Worm (Caenorhabditis elegans) whole organism, young adult: ENCODE data around the gene nhr-272.

Experiments used
- B0261.1 ChIP-seq: sonication (generic microtip); optimal IDR thresholded peaks from 2 replicates; lab custom pipeline; 2016; ENCODE audit warnings: mild to moderate bottlenecking, missing genetic modification characterization, moderate library complexity, missing compliant biosample characterization
- B0336.3 ChIP-seq: fragments of 200-800 bp; sonication (Bioruptor generic); IDR thresholded peaks from 2 replicates; pipeline ENCODE4 v1.3.6; 2022; ENCODE audit warnings: missing genetic modification characterization, missing compliant biosample characterization
- F55B11.4 ChIP-seq: sonication (generic microtip); optimal IDR thresholded peaks from 2 replicates; lab custom pipeline; 2016; ENCODE audit warnings: missing compliant biosample characterization, missing genetic modification characterization, borderline replicate concordance; ENCODE audit not compliant: insufficient read depth
- K11D2.4 ChIP-seq: fragments of 200-800 bp; sonication (Bioruptor generic); IDR thresholded peaks from 2 replicates; pipeline ENCODE4 v1.3.6; 2022; ENCODE audit warnings: missing genetic modification reagents, missing genetic modification characterization, missing compliant biosample characterization
- K12H6.12 ChIP-seq: fragments of 200-800 bp; sonication (Bioruptor generic); optimal IDR thresholded peaks from 2 replicates; lab custom pipeline; 2018; ENCODE audit warnings: mild to moderate bottlenecking, missing genetic modification characterization, missing compliant biosample characterization
- T07F8.4 ChIP-seq: sonication (generic microtip); optimal IDR thresholded peaks from 2 replicates; lab custom pipeline; 2016; ENCODE audit warnings: mild to moderate bottlenecking, missing genetic modification characterization, moderate library complexity, missing compliant biosample characterization
- T26A5.8 ChIP-seq: sonication (generic microtip); optimal IDR thresholded peaks from 2 replicates; lab custom pipeline; 2016; ENCODE audit warnings: missing genetic modification characterization, missing compliant biosample characterization
- Y95B8A.8 ChIP-seq: fragments of 200-800 bp; sonication (Bioruptor generic); IDR thresholded peaks from 2 replicates; pipeline ENCODE4 v1.3.6; 2022; ENCODE audit warnings: missing genetic modification reagents, missing genetic modification characterization, missing compliant biosample characterization
- aptf-3 ChIP-seq: fragments of 200-800 bp; sonication (Bioruptor generic); IDR thresholded peaks from 2 replicates; pipeline ENCODE4 v1.3.6; 2022; ENCODE audit warnings: missing genetic modification characterization, missing compliant biosample characterization
- attf-5 ChIP-seq: fragments of 200-800 bp; sonication (Bioruptor generic); optimal IDR thresholded peaks from 2 replicates; lab custom pipeline; 2018; ENCODE audit warnings: mild to moderate bottlenecking, missing genetic modification characterization, missing compliant biosample characterization
- bed-1 ChIP-seq: fragments of 200-800 bp; sonication (Bioruptor generic); IDR thresholded peaks from 2 replicates; pipeline ENCODE4 v1.3.6; 2022; ENCODE audit warnings: missing genetic modification reagents, missing genetic modification characterization, missing compliant biosample characterization
- bed-2 ChIP-seq: fragments of 200-800 bp; sonication (Bioruptor generic); IDR thresholded peaks from 2 replicates; pipeline ENCODE4 v1.3.6; 2022; ENCODE audit warnings: missing genetic modification reagents, missing genetic modification characterization, missing compliant biosample characterization
- cebp-1 ChIP-seq, 2 experiments: fragments of 200-800 bp in 1 of 2; sonication (Bioruptor generic) in 1 of 2; sonication (generic microtip) in 1 of 2; IDR thresholded peaks in 1 of 2; optimal IDR thresholded peaks in 1 of 2; 2 replicates each; pipeline versions ENCODE4 v1.3.6 to Lab custom; 2017 to 2022; ENCODE audit warnings: missing compliant biosample characterization in 2 of 2, missing genetic modification characterization in 2 of 2, mild to moderate bottlenecking in 1 of 2, missing genetic modification reagents in 1 of 2, moderate library complexity in 1 of 2
- cebp-2 ChIP-seq: fragments of 200-800 bp; sonication (Bioruptor generic); IDR thresholded peaks from 2 replicates; pipeline ENCODE4 v1.3.6; 2022; ENCODE audit warnings: missing genetic modification characterization, missing compliant biosample characterization
- ceh-40 ChIP-seq: fragments of 200-800 bp; sonication (Bioruptor generic); IDR thresholded peaks from 2 replicates; pipeline ENCODE4 v1.3.6; 2022; ENCODE audit warnings: missing genetic modification characterization, missing compliant biosample characterization
- ceh-58 ChIP-seq: fragments of 200-800 bp; sonication (Bioruptor generic); IDR thresholded peaks from 2 replicates; pipeline ENCODE4 v1.3.6; 2022; ENCODE audit warnings: missing genetic modification characterization, missing compliant biosample characterization
- die-1 ChIP-seq: sonication (generic microtip); optimal IDR thresholded peaks from 2 replicates; lab custom pipeline; 2016; ENCODE audit warnings: missing genotype, mild to moderate bottlenecking, missing genetic modification characterization, missing compliant biosample characterization
- egl-44 ChIP-seq: fragments of 200-800 bp; sonication (Bioruptor generic); IDR thresholded peaks from 2 replicates; pipeline ENCODE4 v1.3.6; 2022; ENCODE audit warnings: missing genetic modification reagents, missing genetic modification characterization, missing compliant biosample characterization
- ets-4 ChIP-seq: fragments of 200-800 bp; sonication (Bioruptor generic); optimal IDR thresholded peaks from 2 replicates; lab custom pipeline; 2018; ENCODE audit warnings: mild to moderate bottlenecking, missing genetic modification characterization, missing compliant biosample characterization
- gei-17 ChIP-seq: fragments of 200-800 bp; sonication (Bioruptor generic); optimal IDR thresholded peaks from 2 replicates; lab custom pipeline; 2018; ENCODE audit warnings: mild to moderate bottlenecking, missing genetic modification characterization, missing compliant biosample characterization
- him-1 ChIP-seq: sonication (generic microtip); optimal IDR thresholded peaks from 2 replicates; lab custom pipeline; 2016; ENCODE audit warnings: missing genotype, missing genetic modification reagents, missing genetic modification characterization, missing compliant biosample characterization
- hlh-26 ChIP-seq: fragments of 200-800 bp; sonication (Bioruptor generic); conservative IDR thresholded peaks from 2 replicates; pipeline ENCODE4 v1.3.6; 2022; ENCODE audit warnings: missing genetic modification reagents, missing genetic modification characterization, missing compliant biosample characterization
- let-526 ChIP-seq: fragments of 200-800 bp; sonication (Bioruptor generic); IDR thresholded peaks from 2 replicates; pipeline ENCODE4 v1.3.6; 2022; ENCODE audit warnings: missing genetic modification reagents, missing genetic modification characterization, missing compliant biosample characterization
- lin-26 ChIP-seq: fragments of 200-800 bp; sonication (Bioruptor generic); IDR thresholded peaks from 2 replicates; pipeline ENCODE4 v1.3.6; 2022; ENCODE audit warnings: missing genetic modification reagents, missing genetic modification characterization, missing compliant biosample characterization
- lin-35 ChIP-seq, 3 experiments: fragments of 150-350 bp in 2 of 3; sonication (generic microtip) in 1 of 3; optimal IDR thresholded peaks; 2 replicates each; lab custom pipeline; 2014 to 2018; ENCODE audit warnings: missing biosample characterization in 3 of 3, missing genetic modification characterization in 3 of 3, missing genetic modification reagents in 3 of 3
- lin-54 ChIP-seq: fragments of 200-800 bp; sonication (Bioruptor generic); optimal IDR thresholded peaks from 2 replicates; lab custom pipeline; 2018; ENCODE audit warnings: mild to moderate bottlenecking, missing genetic modification characterization, missing compliant biosample characterization
- madf-10 ChIP-seq: sonication (generic microtip); optimal IDR thresholded peaks from 2 replicates; lab custom pipeline; 2016; ENCODE audit warnings: mild to moderate bottlenecking, missing genetic modification characterization, missing compliant biosample characterization
- madf-3 ChIP-seq: fragments of 200-800 bp; sonication (Bioruptor generic); IDR thresholded peaks from 2 replicates; pipeline ENCODE4 v1.3.6; 2022; ENCODE audit warnings: missing genetic modification reagents, missing genetic modification characterization, missing compliant biosample characterization
- nfyb-1 ChIP-seq: fragments of 200-800 bp; sonication (Bioruptor generic); IDR thresholded peaks from 2 replicates; pipeline ENCODE4 v1.3.6; 2022; ENCODE audit warnings: missing genetic modification reagents, missing genetic modification characterization, missing compliant biosample characterization
- nhr-179 ChIP-seq: sonication (generic microtip); optimal IDR thresholded peaks from 2 replicates; lab custom pipeline; 2016; ENCODE audit warnings: mild to moderate bottlenecking, missing genetic modification characterization, missing compliant biosample characterization
- nhr-80 ChIP-seq: sonication (generic microtip); optimal IDR thresholded peaks from 2 replicates; lab custom pipeline; 2016; ENCODE audit warnings: missing genetic modification characterization, missing compliant biosample characterization
- pbrm-1 ChIP-seq: fragments of 200-800 bp; sonication (Bioruptor generic); IDR thresholded peaks from 2 replicates; pipeline ENCODE4 v1.3.6; 2022; ENCODE audit warnings: missing genetic modification reagents, missing genetic modification characterization, missing compliant biosample characterization
- pha-4 ChIP-seq: fragments of 150-350 bp; sonication (generic microtip); optimal IDR thresholded peaks from 2 replicates; lab custom pipeline; 2014; ENCODE audit warnings: missing biosample characterization, missing genetic modification reagents, missing genetic modification characterization
- sptf-2 ChIP-seq: fragments of 200-800 bp; sonication (Bioruptor generic); optimal IDR thresholded peaks from 2 replicates; lab custom pipeline; 2018; ENCODE audit warnings: mild to moderate bottlenecking, missing genetic modification characterization, missing compliant biosample characterization
- tbp1 ChIP-seq: fragments of 200-800 bp; sonication (Bioruptor generic); optimal IDR thresholded peaks from 2 replicates; lab custom pipeline; 2018; ENCODE audit warnings: mild to moderate bottlenecking, missing genetic modification characterization, missing compliant biosample characterization
- tlf-1 ChIP-seq: fragments of 200-800 bp; sonication (Bioruptor generic); optimal IDR thresholded peaks from 2 replicates; lab custom pipeline; 2018; ENCODE audit warnings: mild to moderate bottlenecking, missing genetic modification characterization, missing compliant biosample characterization
- zfh-2 ChIP-seq: fragments of 200-800 bp; sonication (Bioruptor generic); conservative IDR thresholded peaks from 2 replicates; pipeline ENCODE4 v1.3.6; 2022; ENCODE audit warnings: missing genetic modification reagents, missing genetic modification characterization, missing compliant biosample characterization
- ztf-18 ChIP-seq: sonication (generic microtip); optimal IDR thresholded peaks from 2 replicates; lab custom pipeline; 2016; ENCODE audit warnings: missing genotype, mild to moderate bottlenecking, missing genetic modification characterization, missing compliant biosample characterization
- ztf-25 ChIP-seq: fragments of 200-800 bp; sonication (Bioruptor generic); IDR thresholded peaks from 2 replicates; pipeline ENCODE4 v1.3.6; 2022; ENCODE audit warnings: missing genetic modification reagents, missing genetic modification characterization, missing compliant biosample characterization

nhr-272 gene

DNA sequence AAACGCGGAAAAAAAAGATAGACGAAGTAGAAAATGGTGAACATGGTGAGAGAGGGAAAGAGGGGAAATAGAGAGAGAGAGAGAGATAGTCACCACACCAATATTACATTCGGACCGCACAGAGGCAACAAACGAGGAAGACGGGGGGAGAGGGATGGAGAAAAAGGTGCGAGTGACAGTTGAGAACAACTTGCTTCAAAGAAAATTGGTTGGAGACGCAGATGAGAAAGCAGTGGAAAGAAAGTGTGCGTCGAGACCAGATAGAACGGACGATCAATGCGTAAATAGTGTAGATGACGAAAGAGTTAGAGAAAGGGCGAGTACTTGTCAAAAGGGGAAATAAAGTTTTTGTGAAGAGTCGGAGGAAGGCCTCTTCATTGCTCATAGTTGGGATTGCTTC, 34.2 kb downstream of the nhr-272 start (continued):
- TF ChIP-seq ztf-25 (GFP tag; lab: Robert Waterston, UW), result no peak
- no peak for TF ChIP-seq gei-17
- no peak for TF ChIP-seq madf-3 (GFP tag; lab: Robert Waterston, UW)
- peak; percentile 72; the same call in 1 of the 2 replicates for TF ChIP-seq nfyb-1 (GFP tag; lab: Robert Waterston, UW)
- TF ChIP-seq nhr-80, result peak; percentile 57
- peak; percentile 48 for TF ChIP-seq tbp1 (GFP tag; lab: Kevin White, UChicago)
- peak; percentile 41 for TF ChIP-seq attf-5 (GFP tag; lab: Kevin White, UChicago)
- no peak for TF ChIP-seq ets-4 (GFP tag; lab: Kevin White, UChicago)
- no peak for TF ChIP-seq F55B11.4 (tag; lab: Kevin White, UChicago)
- no peak for TF ChIP-seq ceh-58 (GFP tag; lab: Robert Waterston, UW)
- TF ChIP-seq ztf-18, result no peak
- no peak; the same call in none of the 2 replicates for TF ChIP-seq zfh-2 (GFP tag; lab: Robert Waterston, UW)
- TF ChIP-seq bed-1 (GFP tag; lab: Robert Waterston, UW), result no peak
- no peak for TF ChIP-seq T26A5.8 (tag; lab: Kevin White, UChicago)
- TF ChIP-seq hlh-26, result no peak
- no peak for TF ChIP-seq nhr-179
- 0 out of 2 replicates have a peak, but pooled peaks have one; percentile 28 for TF ChIP-seq K11D2.4 (GFP tag; lab: Robert Waterston, UW)
- no peak for TF ChIP-seq ceh-40 (GFP tag; lab: Robert Waterston, UW)
- TF ChIP-seq let-526 (GFP tag; lab: Robert Waterston, UW), result no peak
- no peak for TF ChIP-seq pha-4 (tag; lab: Kevin White, UChicago)
- TF ChIP-seq B0261.1 (tag; lab: Kevin White, UChicago), result no peak
- peak; percentile 43 for TF ChIP-seq lin-54
- TF ChIP-seq cebp-1 (GFP tag; IDR thresholded peaks at IDR 0.05; lab: Robert Waterston, UW), result peak; percentile 40; the same call in 1 of the 2 replicates
- peak; percentile 87 for TF ChIP-seq cebp-1 (tag; optimal IDR thresholded peaks at IDR 0.05; lab: Kevin White, UChicago)
- TF ChIP-seq T07F8.4 (tag; lab: Kevin White, UChicago), result no peak
- peak; percentile 28 for TF ChIP-seq madf-10
- no peak for TF ChIP-seq him-1 (tag; lab: Kevin White, UChicago)
- TF ChIP-seq aptf-3, result no peak
- TF ChIP-seq pbrm-1 (GFP tag; lab: Robert Waterston, UW), result peak; percentile 46
- TF ChIP-seq cebp-2 (GFP tag; lab: Robert Waterston, UW), result no peak
- no peak for TF ChIP-seq egl-44 (GFP tag; lab: Robert Waterston, UW)
- no peak for TF ChIP-seq bed-2
- TF ChIP-seq lin-35 (GFP tag; optimal IDR thresholded peaks at IDR 0.05; lab: Kevin White, UChicago), result no peak
- TF ChIP-seq Y95B8A.8 (GFP tag; lab: Robert Waterston, UW), result no peak
- TF ChIP-seq tlf-1 (GFP tag; lab: Kevin White, UChicago), result no peak
- peak; percentile 69; the same call in 1 of the 2 replicates for TF ChIP-seq B0336.3 (GFP tag; lab: Robert Waterston, UW)
- TF ChIP-seq die-1 (tag; lab: Kevin White, UChicago), result no peak
- TF ChIP-seq lin-26, result no peak
- peak; percentile 80 for TF ChIP-seq K12H6.12 (tag; lab: Kevin White, UChicago)
- TF ChIP-seq, all 124 proteins: peak for 29

DNA sequence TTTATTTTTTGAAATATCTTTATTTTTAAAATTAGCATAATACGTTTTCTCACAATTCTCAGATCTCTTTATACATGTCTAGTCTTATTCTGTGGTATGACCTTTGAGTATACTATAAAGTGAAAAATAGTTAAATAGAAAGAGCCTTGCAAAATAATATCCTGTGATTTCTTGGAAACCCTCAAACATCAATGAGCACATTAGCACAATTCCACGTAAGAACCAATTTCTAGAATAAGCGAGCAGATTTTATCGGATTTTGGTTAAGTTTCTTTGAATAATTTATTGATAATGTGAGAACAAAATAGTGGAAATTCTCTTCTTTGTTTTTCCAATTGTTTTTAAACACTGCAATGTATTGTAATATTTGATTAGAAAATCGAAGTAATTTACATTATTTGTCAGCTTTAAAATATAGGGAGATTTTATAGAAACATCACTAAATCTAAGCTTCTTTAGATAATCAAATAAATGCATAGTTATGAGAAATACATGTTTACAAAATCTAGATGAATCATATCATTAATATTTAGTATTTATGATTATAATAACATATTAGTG, 35.6 kb downstream of the nhr-272 start:
- no peak for TF ChIP-seq sptf-2 (GFP tag; lab: Kevin White, UChicago)
